Worm (Caenorhabditis elegans) whole organism, late embryonic: Measurements from ENCODE around the gene W07G4.1.

ENCODE experiments used
- C08G9.2 ChIP-seq: sonication (generic microtip); optimal IDR thresholded peaks from 2 replicates; lab custom pipeline; 2016; ENCODE audit warnings: mild to moderate bottlenecking, missing genetic modification characterization, moderate library complexity, missing compliant biosample characterization
- K02D7.2 ChIP-seq: sonication (generic microtip); optimal IDR thresholded peaks from 2 replicates; lab custom pipeline; 2017; ENCODE audit warnings: mild to moderate bottlenecking, missing genetic modification characterization, missing compliant biosample characterization
- K09A11.1 ChIP-seq: sonication (generic microtip); optimal IDR thresholded peaks from 2 replicates; lab custom pipeline; 2017; ENCODE audit warnings: antibody characterized with exemption, mild to moderate bottlenecking, missing genetic modification characterization, missing compliant biosample characterization; ENCODE audit not compliant: insufficient read depth
- T23F11.4 ChIP-seq: fragments of 200-800 bp; sonication (Bioruptor generic); optimal IDR thresholded peaks from 2 replicates; lab custom pipeline; 2018; ENCODE audit warnings: mild to moderate bottlenecking, missing genetic modification characterization, missing compliant biosample characterization
- ahr-1 ChIP-seq: sonication (generic microtip); optimal IDR thresholded peaks from 2 replicates; lab custom pipeline; 2016; ENCODE audit warnings: missing genetic modification characterization, missing compliant biosample characterization
- ceh-18 ChIP-seq: sonication (generic microtip); optimal IDR thresholded peaks from 2 replicates; lab custom pipeline; 2016; ENCODE audit warnings: missing genetic modification characterization, missing compliant biosample characterization
- ceh-19 ChIP-seq: fragments of 200-800 bp; sonication (Bioruptor generic); optimal IDR thresholded peaks from 2 replicates; lab custom pipeline; 2018; ENCODE audit warnings: mild to moderate bottlenecking, missing genetic modification characterization, missing compliant biosample characterization
- ceh-2 ChIP-seq: sonication (generic microtip); optimal IDR thresholded peaks from 2 replicates; lab custom pipeline; 2016; ENCODE audit warnings: missing genotype, missing genetic modification characterization, missing compliant biosample characterization
- ceh-22 ChIP-seq: sonication (generic microtip); optimal IDR thresholded peaks from 2 replicates; lab custom pipeline; 2017; ENCODE audit warnings: missing biosample characterization, missing genetic modification characterization
- ceh-24 ChIP-seq: sonication (generic microtip); optimal IDR thresholded peaks from 2 replicates; lab custom pipeline; 2016; ENCODE audit warnings: mild to moderate bottlenecking, missing genetic modification characterization, missing compliant biosample characterization
- ceh-31 ChIP-seq: sonication (generic microtip); optimal IDR thresholded peaks from 2 replicates; lab custom pipeline; 2016; ENCODE audit warnings: missing genetic modification characterization, missing compliant biosample characterization
- ceh-34 ChIP-seq: sonication (generic microtip); optimal IDR thresholded peaks from 2 replicates; lab custom pipeline; 2016; ENCODE audit warnings: mild to moderate bottlenecking, missing genetic modification characterization, missing compliant biosample characterization
- ceh-6 ChIP-seq: fragments of 200-800 bp; sonication (Bioruptor generic); optimal IDR thresholded peaks from 2 replicates; lab custom pipeline; 2018; ENCODE audit warnings: mild to moderate bottlenecking, missing genetic modification characterization, missing compliant biosample characterization
- ceh-9 ChIP-seq: sonication (generic microtip); optimal IDR thresholded peaks from 2 replicates; lab custom pipeline; 2016; ENCODE audit warnings: mild to moderate bottlenecking, missing genetic modification characterization, inconsistent platforms, missing compliant biosample characterization
- dmd-4 ChIP-seq: sonication (generic microtip); optimal IDR thresholded peaks from 2 replicates; lab custom pipeline; 2016; ENCODE audit warnings: borderline replicate concordance, missing genetic modification characterization, missing compliant biosample characterization
- dve-1 ChIP-seq: sonication (generic microtip); optimal IDR thresholded peaks from 2 replicates; lab custom pipeline; 2017; ENCODE audit warnings: antibody characterized with exemption, mild to moderate bottlenecking, missing genetic modification characterization, missing compliant biosample characterization
- elt-4 ChIP-seq: sonication (generic microtip); optimal IDR thresholded peaks from 2 replicates; lab custom pipeline; 2016; ENCODE audit warnings: missing genetic modification characterization, missing compliant biosample characterization
- eyg-1 ChIP-seq: sonication (generic microtip); optimal IDR thresholded peaks from 2 replicates; lab custom pipeline; 2016; ENCODE audit warnings: missing genotype, missing genetic modification characterization, missing compliant biosample characterization
- hlh-13 ChIP-seq: fragments of 200-800 bp; sonication (Bioruptor generic); optimal IDR thresholded peaks from 2 replicates; lab custom pipeline; 2018; ENCODE audit warnings: mild to moderate bottlenecking, missing genetic modification characterization, missing compliant biosample characterization
- hlh-30 ChIP-seq: sonication (generic microtip); optimal IDR thresholded peaks from 2 replicates; lab custom pipeline; 2017; ENCODE audit warnings: antibody characterized with exemption, missing genetic modification characterization, missing compliant biosample characterization; ENCODE audit not compliant: insufficient read depth
- hlh-6 ChIP-seq: sonication (generic microtip); optimal IDR thresholded peaks from 2 replicates; lab custom pipeline; 2016; ENCODE audit warnings: missing genotype, missing genetic modification characterization, missing compliant biosample characterization
- mec-3 ChIP-seq: sonication (generic microtip); optimal IDR thresholded peaks from 2 replicates; lab custom pipeline; 2016; ENCODE audit warnings: borderline replicate concordance, missing genetic modification characterization, missing compliant biosample characterization
- nfya-1 ChIP-seq: sonication (generic microtip); optimal IDR thresholded peaks from 2 replicates; lab custom pipeline; 2017; ENCODE audit warnings: missing genetic modification characterization, mild to moderate bottlenecking, missing compliant biosample characterization, antibody characterized with exemption, moderate library complexity
- nhr-232 ChIP-seq: sonication (generic microtip); optimal IDR thresholded peaks from 2 replicates; lab custom pipeline; 2016; ENCODE audit warnings: missing genetic modification characterization, missing compliant biosample characterization
- pax-1 ChIP-seq: fragments of 150-350 bp; optimal IDR thresholded peaks from 2 replicates; lab custom pipeline; 2014; ENCODE audit warnings: missing biosample characterization, missing genetic modification characterization
- pha-2 ChIP-seq: sonication (generic microtip); optimal IDR thresholded peaks from 2 replicates; lab custom pipeline; 2017; ENCODE audit warnings: mild to moderate bottlenecking, missing genetic modification characterization, missing compliant biosample characterization
- pha-4 ChIP-seq: fragments of 150-350 bp; optimal IDR thresholded peaks from 2 replicates; lab custom pipeline; 2018; ENCODE audit warnings: missing biosample characterization, missing genetic modification reagents, missing genetic modification characterization
- pqm-1 ChIP-seq: sonication (generic microtip); optimal IDR thresholded peaks from 2 replicates; lab custom pipeline; 2016; ENCODE audit warnings: missing genetic modification characterization, missing compliant biosample characterization
- pros-1 ChIP-seq: fragments of 150-350 bp; optimal IDR thresholded peaks from 2 replicates; lab custom pipeline; 2014; ENCODE audit warnings: missing biosample characterization, missing genetic modification reagents, missing genetic modification characterization
- ref-2 ChIP-seq: sonication (generic microtip); optimal IDR thresholded peaks from 2 replicates; lab custom pipeline; 2016; ENCODE audit warnings: missing genetic modification characterization, missing compliant biosample characterization
- rnt-1 ChIP-seq: sonication (generic microtip); optimal IDR thresholded peaks from 2 replicates; lab custom pipeline; 2016; ENCODE audit warnings: missing genetic modification characterization, missing compliant biosample characterization
- sdc-2 ChIP-seq: sonication (generic microtip); optimal IDR thresholded peaks from 2 replicates; lab custom pipeline; 2016; ENCODE audit warnings: missing genotype, missing genetic modification characterization, missing compliant biosample characterization
- sox-2 ChIP-seq: fragments of 200-800 bp; sonication (Bioruptor generic); IDR thresholded peaks from 2 replicates; pipeline ENCODE4 v1.3.6; 2022; ENCODE audit warnings: missing genetic modification reagents, missing genetic modification characterization, missing compliant biosample characterization
- tbx-7 ChIP-seq: sonication (generic microtip); optimal IDR thresholded peaks from 2 replicates; lab custom pipeline; 2016; ENCODE audit warnings: missing genotype, missing genetic modification characterization, missing compliant biosample characterization
- unc-42 ChIP-seq: sonication (generic microtip); optimal IDR thresholded peaks from 2 replicates; lab custom pipeline; 2016; ENCODE audit warnings: missing genotype, missing genetic modification characterization, missing compliant biosample characterization
- unc-55 ChIP-seq: sonication (generic microtip); optimal IDR thresholded peaks from 2 replicates; lab custom pipeline; 2017; ENCODE audit warnings: missing biosample characterization, missing genetic modification reagents, missing genetic modification characterization
- unc-86 ChIP-seq: sonication (generic microtip); optimal IDR thresholded peaks from 2 replicates; lab custom pipeline; 2016; ENCODE audit warnings: missing genetic modification characterization, missing compliant biosample characterization
- zip-5 ChIP-seq: sonication (generic microtip); optimal IDR thresholded peaks from 2 replicates; lab custom pipeline; 2016; ENCODE audit warnings: missing genetic modification characterization, missing compliant biosample characterization
- ztf-16 ChIP-seq: sonication (generic microtip); optimal IDR thresholded peaks from 2 replicates; lab custom pipeline; 2017; ENCODE audit warnings: missing genetic modification characterization, missing compliant biosample characterization

The W07G4.1 gene

DNA sequence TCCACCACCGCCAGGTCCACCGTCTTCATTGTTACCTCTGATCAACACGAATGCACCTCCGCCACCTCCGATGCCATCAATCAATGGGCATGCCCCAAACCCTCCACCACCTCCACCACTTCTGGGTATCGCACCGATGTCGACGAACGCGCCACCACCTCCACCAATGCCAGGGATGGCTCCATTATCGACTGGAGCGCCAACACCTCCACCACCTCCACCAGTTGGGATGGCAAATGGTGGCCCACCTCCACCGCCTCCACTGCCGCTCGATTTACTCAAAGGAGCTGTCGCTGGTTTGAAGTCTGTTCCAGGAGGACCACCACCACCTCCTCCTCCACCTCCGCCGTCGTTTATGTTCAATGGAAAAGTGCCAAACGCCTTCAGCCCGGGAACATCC is 28.9 kb upstream of the W07G4.1 start:
- TF ChIP-seq K09A11.1 (tag; lab: Kevin White, UChicago): no peak
- no peak for TF ChIP-seq T23F11.4 (GFP tag; lab: Kevin White, UChicago)
- no peak for TF ChIP-seq unc-86
- TF ChIP-seq sdc-2: no peak
- TF ChIP-seq nhr-232: no peak
- TF ChIP-seq hlh-30 (tag; lab: Kevin White, UChicago): no peak
- TF ChIP-seq pha-2 (tag; lab: Kevin White, UChicago): no peak
- no peak for TF ChIP-seq rnt-1 (tag; lab: Kevin White, UChicago)
- TF ChIP-seq sox-2: no peak
- TF ChIP-seq ceh-24 (tag; lab: Kevin White, UChicago): no peak
- TF ChIP-seq ceh-19 (GFP tag; lab: Kevin White, UChicago): no peak
- no peak for TF ChIP-seq hlh-6
- no peak for TF ChIP-seq dve-1 (tag; lab: Kevin White, UChicago)
- TF ChIP-seq, all 69 proteins: peak for 0

DNA sequence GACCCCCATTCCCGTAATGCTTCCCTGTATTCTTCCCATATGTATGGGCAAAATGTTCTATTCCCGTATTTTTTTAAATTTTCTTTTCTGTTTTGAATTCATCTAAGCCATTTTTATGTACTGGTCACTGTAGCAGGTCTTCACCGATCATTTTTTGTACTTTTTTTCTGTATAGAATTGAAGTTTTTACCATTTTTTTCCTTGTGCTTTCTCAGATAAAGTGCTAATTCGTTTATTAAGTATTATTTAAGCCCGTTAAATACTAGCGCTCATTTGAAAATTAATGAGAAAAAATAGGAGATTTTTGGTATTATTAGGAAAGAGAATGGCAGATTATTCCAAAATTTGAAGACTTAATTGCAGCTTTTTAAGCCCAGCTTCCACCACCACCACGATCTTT is 26.6 kb upstream of the W07G4.1 start:
- TF ChIP-seq ceh-22 (tag; lab: Kevin White, UChicago) (no peak), pros-1 (tag; lab: Kevin White, UChicago) (no peak), K02D7.2 (tag; lab: Kevin White, UChicago) (no peak), ceh-31 (tag; lab: Kevin White, UChicago) (no peak), eyg-1 (tag; lab: Kevin White, UChicago) (no peak), nfya-1 (tag; lab: Kevin White, UChicago) (no peak), hlh-13 (GFP tag; lab: Kevin White, UChicago) (no peak), rnt-1 (tag; lab: Kevin White, UChicago) (no peak), ceh-2 (tag; lab: Kevin White, UChicago) (no peak), pax-1 (no peak), ahr-1 (tag; lab: Kevin White, UChicago) (no peak), hlh-6 (no peak), unc-42 (tag; lab: Kevin White, UChicago) (no peak), elt-4 (tag; lab: Kevin White, UChicago) (no peak), T23F11.4 (GFP tag; lab: Kevin White, UChicago) (no peak), C08G9.2 (tag; lab: Kevin White, UChicago) (no peak)

DNA sequence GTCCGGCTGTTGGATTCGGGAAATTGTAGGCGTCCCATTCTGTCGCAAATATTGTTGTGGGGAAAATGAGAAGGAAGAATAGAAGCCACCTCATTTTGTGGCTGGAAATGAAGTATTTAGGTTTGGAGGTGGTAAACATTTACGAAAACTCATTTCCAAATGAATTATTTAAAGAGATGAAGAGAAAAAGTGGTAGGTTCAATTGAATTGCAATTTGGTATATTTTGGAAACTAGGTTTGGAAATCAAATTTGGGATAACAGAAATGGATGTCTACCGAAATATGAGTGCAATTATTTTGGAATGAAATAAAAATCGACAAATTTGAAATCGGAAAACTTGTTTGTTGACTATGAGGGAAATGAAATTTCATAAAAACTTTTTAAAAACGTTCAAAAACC is 24.5 kb upstream of the W07G4.1 start, which contains the start of gene F15B9.10:
Gene F15B9.10 (minus strand): TSS at position 101 of the 400 bp plus-strand sequence.
- TF ChIP-seq zip-5: no peak
- no peak for TF ChIP-seq ref-2 (tag; lab: Kevin White, UChicago)
- TF ChIP-seq ceh-34: no peak
- no peak for TF ChIP-seq pros-1 (tag; lab: Kevin White, UChicago)

DNA sequence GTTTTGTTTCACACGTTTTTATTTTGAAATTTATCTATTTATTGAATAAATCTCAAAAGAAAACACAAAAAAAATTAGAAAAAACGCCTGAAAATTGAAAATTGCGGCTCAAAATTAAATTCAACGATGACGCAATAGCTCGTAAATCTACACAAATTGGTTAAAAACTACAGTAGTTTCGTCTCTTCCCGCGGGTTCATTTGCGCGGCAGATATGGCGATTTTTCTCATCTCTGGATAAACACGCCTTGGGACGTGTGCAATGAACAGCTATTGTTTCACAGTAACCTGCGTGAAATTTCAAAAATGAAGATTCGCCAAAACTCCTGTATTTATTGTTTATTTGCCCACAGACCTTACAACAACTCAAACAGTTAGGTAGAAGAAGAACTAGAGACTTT is 24.1 kb upstream of the W07G4.1 start:
- TF ChIP-seq dmd-4 (tag; lab: Kevin White, UChicago): no peak
- no peak for TF ChIP-seq ztf-16
- no peak for TF ChIP-seq mec-3 (tag; lab: Kevin White, UChicago)
- no peak for TF ChIP-seq ceh-6 (GFP tag; lab: Kevin White, UChicago)
- TF ChIP-seq ceh-9: no peak
- TF ChIP-seq tbx-7: no peak
- TF ChIP-seq K02D7.2 (tag; lab: Kevin White, UChicago): no peak
- no peak for TF ChIP-seq eyg-1 (tag; lab: Kevin White, UChicago)
- TF ChIP-seq sdc-2: no peak
- no peak for TF ChIP-seq pax-1
- no peak for TF ChIP-seq ceh-31 (tag; lab: Kevin White, UChicago)
- TF ChIP-seq, all 69 proteins: peak for 0

DNA sequence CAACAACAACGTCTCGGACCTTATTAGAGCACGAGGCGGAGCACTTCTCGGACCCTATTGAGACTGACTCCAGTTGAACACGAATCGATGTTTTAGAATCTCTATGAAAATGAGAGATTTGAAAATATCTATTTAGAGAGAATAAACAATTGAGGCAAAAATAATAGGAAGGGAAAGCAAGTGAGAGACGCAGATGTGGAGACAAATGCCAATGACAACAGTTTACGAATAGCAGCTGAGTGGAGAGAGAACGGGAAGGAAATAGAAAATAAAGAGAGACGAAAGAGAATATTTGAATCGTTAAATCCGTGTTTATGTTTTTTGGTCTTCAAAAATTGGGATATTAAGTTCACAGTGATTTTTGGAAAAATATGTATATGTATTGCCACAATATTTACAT is 23.5 kb upstream of the W07G4.1 start:
- TF ChIP-seq ceh-31 (tag; lab: Kevin White, UChicago): peak; percentile 51
- peak; percentile 47 for TF ChIP-seq unc-55 (GFP tag; lab: Kevin White, UChicago)
- no peak for TF ChIP-seq pqm-1
- TF ChIP-seq ceh-18: peak; percentile 6
- TF ChIP-seq unc-42 (tag; lab: Kevin White, UChicago): peak; percentile 15
- no peak for TF ChIP-seq pha-4
- TF ChIP-seq nfya-1 (tag; lab: Kevin White, UChicago): peak; percentile 31
